Worm (Caenorhabditis elegans) whole organism, late embryonic: ENCODE results near the gene gtf-2F2.

Experiments
- T23F11.4 ChIP-seq: fragments of 200-800 bp; sonication (Bioruptor generic); optimal IDR thresholded peaks from 2 replicates; lab custom pipeline; 2018; ENCODE audit warnings: mild to moderate bottlenecking, missing genetic modification characterization, missing compliant biosample characterization
- Y22D7AL.16 ChIP-seq: sonication (generic microtip); optimal IDR thresholded peaks from 2 replicates; lab custom pipeline; 2016; ENCODE audit warnings: missing genetic modification characterization, missing compliant biosample characterization
- ceh-14 ChIP-seq: sonication (generic microtip); optimal IDR thresholded peaks from 2 replicates; lab custom pipeline; 2016; ENCODE audit warnings: missing genotype, missing genetic modification characterization, missing compliant biosample characterization
- ceh-2 ChIP-seq: sonication (generic microtip); optimal IDR thresholded peaks from 2 replicates; lab custom pipeline; 2016; ENCODE audit warnings: missing genotype, missing genetic modification characterization, missing compliant biosample characterization
- ceh-22 ChIP-seq: sonication (generic microtip); optimal IDR thresholded peaks from 2 replicates; lab custom pipeline; 2017; ENCODE audit warnings: missing biosample characterization, missing genetic modification characterization
- ceh-24 ChIP-seq: sonication (generic microtip); optimal IDR thresholded peaks from 2 replicates; lab custom pipeline; 2016; ENCODE audit warnings: mild to moderate bottlenecking, missing genetic modification characterization, missing compliant biosample characterization
- ceh-30 ChIP-seq: fragments of 150-350 bp; optimal IDR thresholded peaks from 2 replicates; lab custom pipeline; 2014; ENCODE audit warnings: missing biosample characterization, missing genetic modification characterization
- ceh-31 ChIP-seq: sonication (generic microtip); optimal IDR thresholded peaks from 2 replicates; lab custom pipeline; 2016; ENCODE audit warnings: missing genetic modification characterization, missing compliant biosample characterization
- ceh-34 ChIP-seq: sonication (generic microtip); optimal IDR thresholded peaks from 2 replicates; lab custom pipeline; 2016; ENCODE audit warnings: mild to moderate bottlenecking, missing genetic modification characterization, missing compliant biosample characterization
- ceh-45 ChIP-seq: fragments of 200-800 bp; sonication (Bioruptor generic); IDR thresholded peaks from 2 replicates; pipeline ENCODE4 v1.3.6; 2022; ENCODE audit warnings: missing genetic modification reagents, missing genetic modification characterization, missing compliant biosample characterization
- ceh-48 ChIP-seq: sonication (generic microtip); optimal IDR thresholded peaks from 2 replicates; lab custom pipeline; 2016; ENCODE audit warnings: missing genetic modification characterization, inconsistent platforms, missing compliant biosample characterization
- ceh-6 ChIP-seq: fragments of 200-800 bp; sonication (Bioruptor generic); optimal IDR thresholded peaks from 2 replicates; lab custom pipeline; 2018; ENCODE audit warnings: mild to moderate bottlenecking, missing genetic modification characterization, missing compliant biosample characterization
- dmd-4 ChIP-seq: sonication (generic microtip); optimal IDR thresholded peaks from 2 replicates; lab custom pipeline; 2016; ENCODE audit warnings: borderline replicate concordance, missing genetic modification characterization, missing compliant biosample characterization
- elt-2 ChIP-seq: sonication (generic microtip); optimal IDR thresholded peaks from 2 replicates; lab custom pipeline; 2016; ENCODE audit warnings: missing genetic modification reagents, missing genetic modification characterization, missing compliant biosample characterization
- elt-4 ChIP-seq: sonication (generic microtip); optimal IDR thresholded peaks from 2 replicates; lab custom pipeline; 2016; ENCODE audit warnings: missing genetic modification characterization, missing compliant biosample characterization
- ets-4 ChIP-seq: sonication (generic microtip); optimal IDR thresholded peaks from 2 replicates; lab custom pipeline; 2016; ENCODE audit warnings: missing genetic modification characterization, missing compliant biosample characterization
- eyg-1 ChIP-seq: sonication (generic microtip); optimal IDR thresholded peaks from 2 replicates; lab custom pipeline; 2016; ENCODE audit warnings: missing genotype, missing genetic modification characterization, missing compliant biosample characterization
- fax-1 ChIP-seq: sonication (generic microtip); optimal IDR thresholded peaks from 2 replicates; lab custom pipeline; 2016; ENCODE audit warnings: missing genotype, missing genetic modification characterization, missing compliant biosample characterization
- gmeb-2 ChIP-seq: sonication (generic microtip); optimal IDR thresholded peaks from 2 replicates; lab custom pipeline; 2016; ENCODE audit warnings: missing genetic modification characterization, inconsistent platforms, missing compliant biosample characterization
- hlh-13 ChIP-seq: fragments of 200-800 bp; sonication (Bioruptor generic); optimal IDR thresholded peaks from 2 replicates; lab custom pipeline; 2018; ENCODE audit warnings: mild to moderate bottlenecking, missing genetic modification characterization, missing compliant biosample characterization
- hlh-15 ChIP-seq: sonication (generic microtip); optimal IDR thresholded peaks from 2 replicates; lab custom pipeline; 2016; ENCODE audit warnings: missing genetic modification characterization, missing compliant biosample characterization
- hlh-30 ChIP-seq: sonication (generic microtip); optimal IDR thresholded peaks from 2 replicates; lab custom pipeline; 2017; ENCODE audit warnings: antibody characterized with exemption, missing genetic modification characterization, missing compliant biosample characterization; ENCODE audit not compliant: insufficient read depth
- hlh-6 ChIP-seq: sonication (generic microtip); optimal IDR thresholded peaks from 2 replicates; lab custom pipeline; 2016; ENCODE audit warnings: missing genotype, missing genetic modification characterization, missing compliant biosample characterization
- hlh-8 ChIP-seq: sonication (generic microtip); optimal IDR thresholded peaks from 2 replicates; lab custom pipeline; 2016; ENCODE audit warnings: missing genotype, missing genetic modification characterization, missing compliant biosample characterization
- madf-2 ChIP-seq: sonication (generic microtip); optimal IDR thresholded peaks from 2 replicates; lab custom pipeline; 2017; ENCODE audit warnings: missing genetic modification characterization, missing compliant biosample characterization
- nfya-1 ChIP-seq: sonication (generic microtip); optimal IDR thresholded peaks from 2 replicates; lab custom pipeline; 2017; ENCODE audit warnings: missing genetic modification characterization, mild to moderate bottlenecking, missing compliant biosample characterization, antibody characterized with exemption, moderate library complexity
- nhr-232 ChIP-seq: sonication (generic microtip); optimal IDR thresholded peaks from 2 replicates; lab custom pipeline; 2016; ENCODE audit warnings: missing genetic modification characterization, missing compliant biosample characterization
- npax-4 ChIP-seq: sonication (generic microtip); optimal IDR thresholded peaks from 2 replicates; lab custom pipeline; 2016; ENCODE audit warnings: missing genetic modification characterization, missing compliant biosample characterization
- odd-2 ChIP-seq: sonication (generic microtip); optimal IDR thresholded peaks from 2 replicates; lab custom pipeline; 2017; ENCODE audit warnings: antibody characterized with exemption, mild to moderate bottlenecking, missing genetic modification characterization, missing compliant biosample characterization
- pag-3 ChIP-seq: sonication (generic microtip); optimal IDR thresholded peaks from 2 replicates; lab custom pipeline; 2016; ENCODE audit warnings: missing compliant biosample characterization, missing genetic modification characterization, borderline replicate concordance
- pha-2 ChIP-seq: sonication (generic microtip); optimal IDR thresholded peaks from 2 replicates; lab custom pipeline; 2017; ENCODE audit warnings: mild to moderate bottlenecking, missing genetic modification characterization, missing compliant biosample characterization
- pros-1 ChIP-seq: fragments of 150-350 bp; optimal IDR thresholded peaks from 2 replicates; lab custom pipeline; 2014; ENCODE audit warnings: missing biosample characterization, missing genetic modification reagents, missing genetic modification characterization
- ref-2 ChIP-seq: sonication (generic microtip); optimal IDR thresholded peaks from 2 replicates; lab custom pipeline; 2016; ENCODE audit warnings: missing genetic modification characterization, missing compliant biosample characterization
- rnt-1 ChIP-seq: sonication (generic microtip); optimal IDR thresholded peaks from 2 replicates; lab custom pipeline; 2016; ENCODE audit warnings: missing genetic modification characterization, missing compliant biosample characterization
- sox-4 ChIP-seq: sonication (generic microtip); optimal IDR thresholded peaks from 2 replicates; lab custom pipeline; 2017; ENCODE audit warnings: mild to moderate bottlenecking, missing genetic modification characterization, inconsistent platforms, missing compliant biosample characterization
- tbx-2 ChIP-seq: sonication (generic microtip); optimal IDR thresholded peaks from 2 replicates; lab custom pipeline; 2016; ENCODE audit warnings: missing genetic modification characterization, missing compliant biosample characterization
- unc-3 ChIP-seq, 2 experiments: fragments of 200-800 bp in 1 of 2; sonication (Bioruptor generic) in 1 of 2; sonication (generic microtip) in 1 of 2; conservative IDR thresholded peaks in 1 of 2; optimal IDR thresholded peaks in 1 of 2; 2 replicates each; pipeline versions ENCODE4 v1.3.6 to Lab custom; 2016 to 2022; ENCODE audit warnings: missing compliant biosample characterization in 2 of 2, missing genetic modification characterization in 2 of 2, missing genetic modification reagents in 1 of 2
- unc-42 ChIP-seq: sonication (generic microtip); optimal IDR thresholded peaks from 2 replicates; lab custom pipeline; 2016; ENCODE audit warnings: missing genotype, missing genetic modification characterization, missing compliant biosample characterization
- unc-55 ChIP-seq: sonication (generic microtip); optimal IDR thresholded peaks from 2 replicates; lab custom pipeline; 2017; ENCODE audit warnings: missing biosample characterization, missing genetic modification reagents, missing genetic modification characterization
- ztf-16 ChIP-seq: sonication (generic microtip); optimal IDR thresholded peaks from 2 replicates; lab custom pipeline; 2017; ENCODE audit warnings: missing genetic modification characterization, missing compliant biosample characterization

Gene gtf-2F2

ce11 chrV:18981736-18982135 lies 12.0 kb upstream of the gtf-2F2 start:
- TF ChIP-seq madf-2 (no peak), pros-1 (tag; lab: Kevin White, UChicago) (no peak), fax-1 (no peak), rnt-1 (no peak), ceh-14 (no peak), hlh-13 (GFP tag; lab: Kevin White, UChicago) (no peak), nhr-232 (tag; lab: Kevin White, UChicago) (no peak), ceh-2 (no peak), sox-4 (tag; lab: Kevin White, UChicago) (no peak), eyg-1 (no peak), ceh-45 (GFP tag; lab: Robert Waterston, UW) (no peak), unc-3 (GFP tag; conservative IDR thresholded peaks at IDR 0.05; lab: Robert Waterston, UW) (no peak), unc-3 (tag; optimal IDR thresholded peaks at IDR 0.05; lab: Kevin White, UChicago) (no peak), hlh-8 (tag; lab: Kevin White, UChicago) (no peak), pha-2 (tag; lab: Kevin White, UChicago) (no peak), elt-4 (tag; lab: Kevin White, UChicago) (no peak), Y22D7AL.16 (tag; lab: Kevin White, UChicago) (no peak), unc-55 (GFP tag; lab: Kevin White, UChicago) (no peak), ceh-6 (GFP tag; lab: Kevin White, UChicago) (no peak)
- TF ChIP-seq, all 69 proteins: peak for 0

DNA sequence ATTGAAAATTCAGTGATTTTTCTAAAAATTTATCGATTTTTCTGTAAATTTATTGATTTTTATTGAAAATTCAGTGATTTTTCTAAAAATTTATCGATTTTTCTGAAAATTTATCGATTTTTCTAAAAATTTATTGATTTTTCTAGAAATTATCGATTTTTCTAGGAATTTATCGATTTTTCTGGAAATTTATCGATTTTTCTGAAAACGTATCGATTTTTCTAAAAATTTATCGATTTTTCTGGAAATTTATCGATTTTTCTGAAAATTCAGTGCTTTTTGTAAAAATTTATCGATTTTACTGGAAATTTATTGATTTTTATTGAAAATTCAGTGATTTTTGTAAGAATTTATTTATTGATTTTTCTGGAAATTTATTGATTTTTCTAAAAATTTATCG lies 9.1 kb upstream of the gtf-2F2 start:
- peak; percentile 68 for TF ChIP-seq ceh-48 (tag; lab: Kevin White, UChicago)

- TF ChIP-seq dmd-4 (tag; lab: Kevin White, UChicago), result no peak
- TF ChIP-seq ceh-48 (tag; lab: Kevin White, UChicago), result peak; percentile 28
Measured at ce11 chrV:18986103-18986502, 7.6 kb upstream of the gtf-2F2 start.

DNA sequence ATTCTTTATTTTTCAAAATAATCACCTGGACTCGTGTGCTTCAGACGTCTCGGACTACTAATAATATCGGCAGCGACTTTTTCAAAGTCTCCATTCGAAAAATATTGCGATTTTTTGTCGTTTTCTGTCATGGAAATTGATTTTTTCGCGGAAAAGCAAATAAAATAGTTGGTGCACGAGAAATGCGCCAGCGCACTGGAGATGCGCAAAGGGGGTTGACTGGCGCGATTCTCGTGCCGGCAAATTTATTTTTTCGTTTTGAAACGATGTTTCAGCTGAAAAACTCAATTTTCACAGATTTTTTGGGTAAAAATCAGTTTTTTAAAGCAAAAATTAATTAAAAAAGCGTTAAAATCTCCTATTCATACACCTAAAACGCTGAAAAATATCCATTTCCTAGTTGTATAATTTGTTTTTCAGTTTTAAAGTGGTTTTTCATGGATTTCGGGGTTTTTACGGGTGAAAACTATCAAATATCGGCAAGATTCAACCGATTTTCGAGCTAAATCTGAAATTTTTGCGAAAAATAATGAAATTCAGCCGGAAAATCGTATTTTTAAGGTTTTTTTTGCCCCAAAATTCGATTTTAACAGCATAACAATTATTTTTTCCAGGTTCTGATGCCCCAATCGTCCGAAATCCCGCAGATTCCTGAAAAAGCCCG lies 3.4 kb upstream of the gtf-2F2 start, which contains the start of the genes reps-1 and Y39B6A.37:
TSS of gene reps-1 (minus strand) at position 263 of the 664 bp plus-strand sequence.
TSS of gene Y39B6A.37 (plus strand) at position 614 of the 664 bp plus-strand sequence.
- TF ChIP-seq nfya-1 (peak; percentile 30), T23F11.4 (GFP tag; lab: Kevin White, UChicago) (no peak), ceh-22 (tag; lab: Kevin White, UChicago) (no peak), npax-4 (no peak), ceh-34 (tag; lab: Kevin White, UChicago) (no peak), pag-3 (tag; lab: Kevin White, UChicago) (no peak), hlh-30 (tag; lab: Kevin White, UChicago) (no peak), hlh-13 (GFP tag; lab: Kevin White, UChicago) (no peak), tbx-2 (tag; lab: Kevin White, UChicago) (peak; percentile 14), unc-42 (tag; lab: Kevin White, UChicago) (peak; percentile 15), gmeb-2 (tag; lab: Kevin White, UChicago) (no peak), ceh-31 (peak; percentile 27), ets-4 (no peak), ceh-30 (tag; lab: Kevin White, UChicago) (peak; percentile 81), ztf-16 (tag; lab: Kevin White, UChicago) (no peak), ceh-14 (no peak), ceh-24 (tag; lab: Kevin White, UChicago) (no peak), hlh-15 (tag; lab: Kevin White, UChicago) (no peak), elt-2 (tag; lab: Kevin White, UChicago) (peak; percentile 42), hlh-6 (no peak), ceh-6 (GFP tag; lab: Kevin White, UChicago) (no peak), odd-2 (no peak), sox-4 (tag; lab: Kevin White, UChicago) (no peak), dmd-4 (tag; lab: Kevin White, UChicago) (no peak), unc-3 (GFP tag; conservative IDR thresholded peaks at IDR 0.05; lab: Robert Waterston, UW) (no peak), unc-3 (tag; optimal IDR thresholded peaks at IDR 0.05; lab: Kevin White, UChicago) (no peak), rnt-1 (no peak), ref-2 (no peak)
- TF ChIP-seq, all 69 proteins: peak for 6
